Fruit fly (Drosophila melanogaster) whole organism, adult: ENCODE results near the gene mav.
A peak's percentile ranks its signal among the peaks of the same experiment; 100 is the strongest.

Experiments used
- CG11617 ChIP-seq: fragments of 200-800 bp; sonication (Bioruptor generic); optimal IDR thresholded peaks from 2 replicates; lab custom pipeline; 2017; ENCODE audit warnings: mild to moderate bottlenecking, missing biosample characterization, missing genetic modification reagents, missing genetic modification characterization
- CG12768 ChIP-seq: fragments of 200-800 bp; sonication (Bioruptor generic); optimal IDR thresholded peaks from 2 replicates; lab custom pipeline; 2017; ENCODE audit warnings: missing biosample characterization, missing genetic modification characterization, mild to moderate bottlenecking, moderate library complexity, missing genetic modification reagents
- CG14711 ChIP-seq: fragments of 200-800 bp; sonication (Bioruptor generic); optimal IDR thresholded peaks from 2 replicates; lab custom pipeline; 2018; ENCODE audit warnings: missing biosample characterization, mild to moderate bottlenecking, missing genetic modification characterization, moderate library complexity
- CG1620 ChIP-seq: fragments of 200-800 bp; sonication (Bioruptor generic); optimal IDR thresholded peaks from 2 replicates; lab custom pipeline; 2016; ENCODE audit warnings: missing biosample characterization, missing genetic modification characterization
- CG33017 ChIP-seq: fragments of 200-800 bp; sonication (Bioruptor generic); optimal IDR thresholded peaks from 2 replicates; lab custom pipeline; 2018; ENCODE audit warnings: missing biosample characterization, mild to moderate bottlenecking, missing genetic modification characterization, moderate library complexity
- CG5204 ChIP-seq: fragments of 200-800 bp; sonication (Bioruptor generic); optimal IDR thresholded peaks from 2 replicates; lab custom pipeline; 2016; ENCODE audit warnings: missing biosample characterization, missing genetic modification characterization
- CG7045 ChIP-seq: fragments of 200-800 bp; sonication (Bioruptor generic); optimal IDR thresholded peaks from 2 replicates; lab custom pipeline; 2017; ENCODE audit warnings: missing biosample characterization, mild to moderate bottlenecking, missing genetic modification characterization
- CG7101 ChIP-seq: fragments of 200-800 bp; sonication (Bioruptor generic); optimal IDR thresholded peaks from 2 replicates; lab custom pipeline; 2018; ENCODE audit warnings: missing biosample characterization, mild to moderate bottlenecking, missing genetic modification characterization, moderate library complexity
- Clk ChIP-seq: fragments of 200-800 bp; sonication (Bioruptor generic); optimal IDR thresholded peaks from 2 replicates; lab custom pipeline; 2017; ENCODE audit warnings: missing biosample characterization, missing genetic modification characterization
- Crg-1 ChIP-seq: fragments of 200-800 bp; sonication (Bioruptor generic); optimal IDR thresholded peaks from 2 replicates; lab custom pipeline; 2016; ENCODE audit warnings: missing biosample characterization, missing genetic modification characterization
- Hr96 ChIP-seq: fragments of 200-800 bp; sonication (Bioruptor generic); optimal IDR thresholded peaks from 2 replicates; lab custom pipeline; 2016; ENCODE audit warnings: missing biosample characterization, missing genetic modification characterization
- Mnt ChIP-seq: fragments of 200-800 bp; sonication (Bioruptor generic); optimal IDR thresholded peaks from 2 replicates; lab custom pipeline; 2016; ENCODE audit warnings: missing biosample characterization, mild to moderate bottlenecking, missing genetic modification characterization
- bab1 ChIP-seq: fragments of 200-800 bp; sonication (Bioruptor generic); optimal IDR thresholded peaks from 3 replicates; lab custom pipeline; 2019; ENCODE audit warnings: missing biosample characterization, mild to moderate bottlenecking, missing genetic modification characterization, moderate library complexity
- cic ChIP-seq: fragments of 200-800 bp; sonication (Bioruptor generic); optimal IDR thresholded peaks from 2 replicates; lab custom pipeline; 2017; ENCODE audit warnings: missing biosample characterization, mild to moderate bottlenecking, missing genetic modification characterization, moderate library complexity
- cnc ChIP-seq, 2 experiments: fragments of >200 bp; optimal IDR thresholded peaks; 2 replicates each; lab custom pipeline; 2017
- kay ChIP-seq: fragments of 200-800 bp; sonication (Bioruptor generic); peaks from one replicate; lab custom pipeline; 2016; ENCODE audit warnings: missing biosample characterization, missing genetic modification characterization, borderline replicate concordance
- ovo ChIP-seq: fragments of 200-800 bp; sonication (Bioruptor generic); optimal IDR thresholded peaks from 2 replicates; lab custom pipeline; 2016; ENCODE audit warnings: missing biosample characterization, missing genetic modification characterization
- pad ChIP-seq: fragments of 200-800 bp; sonication (Bioruptor generic); optimal IDR thresholded peaks from 3 replicates; lab custom pipeline; 2017; ENCODE audit warnings: missing biosample characterization, missing genetic modification characterization, mild to moderate bottlenecking, moderate library complexity, missing genetic modification reagents
- tj ChIP-seq: fragments of 200-800 bp; sonication (Bioruptor generic); optimal IDR thresholded peaks from 3 replicates; lab custom pipeline; 2017; ENCODE audit warnings: missing biosample characterization, mild to moderate bottlenecking, missing genetic modification characterization, moderate library complexity
- toe ChIP-seq: fragments of 200-800 bp; sonication (Bioruptor generic); optimal IDR thresholded peaks from 2 replicates; lab custom pipeline; 2016; ENCODE audit warnings: missing biosample characterization, missing genetic modification characterization

mav gene

DNA sequence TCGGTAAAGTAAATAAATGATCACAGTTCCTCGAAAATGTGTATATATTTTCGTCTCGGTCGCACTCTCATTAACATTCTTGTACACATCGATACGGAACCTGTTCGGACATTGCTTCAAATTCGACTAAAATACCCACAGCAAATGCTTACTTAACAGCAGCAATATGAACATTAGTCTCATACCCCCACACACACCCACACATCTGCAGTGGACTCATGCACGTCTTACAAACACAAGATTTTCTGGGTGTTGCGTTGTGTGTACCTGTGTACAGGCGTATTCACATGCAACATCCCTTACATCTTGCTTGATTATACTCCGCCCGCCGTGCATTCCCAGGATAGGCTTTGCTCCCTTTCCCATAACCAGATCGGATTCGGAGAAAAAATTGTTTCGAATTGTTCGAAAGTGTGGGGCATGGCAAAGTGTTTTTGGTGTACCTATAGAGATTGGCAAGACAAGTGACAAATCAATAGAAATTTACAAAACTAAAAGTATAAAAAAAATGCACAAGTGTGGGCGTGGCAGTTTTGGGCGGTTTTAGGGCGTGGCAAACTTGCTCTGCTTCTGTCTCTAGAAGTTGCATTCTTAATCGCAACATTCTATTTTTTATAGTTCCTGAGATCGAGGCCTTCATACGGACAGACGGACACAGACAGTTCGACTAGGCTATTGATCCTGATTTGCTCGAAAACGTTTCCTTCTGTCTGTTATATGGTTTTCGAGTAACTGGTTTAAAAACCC, at the start of gene mav:
Gene mav (minus strand): TSS at position 134 of the 747 bp plus-strand sequence.
- TF ChIP-seq ovo (GFP tag; lab: Kevin White, UChicago) (no peak), kay (GFP tag; lab: Kevin White, UChicago) (peak; percentile 74)

dm6 chr4:670905-671419, 45.1 kb upstream of the mav start, which contains the start of gene CG11360:
CG11360 (plus strand) TSS chr4:671142.
- no peak for TF ChIP-seq ovo (GFP tag; lab: Kevin White, UChicago)
- TF ChIP-seq CG7101: peak; percentile 33
- no peak for TF ChIP-seq Crg-1 (GFP tag; lab: Kevin White, UChicago)
- TF ChIP-seq CG1620 (GFP tag; lab: Kevin White, UChicago): no peak

DNA sequence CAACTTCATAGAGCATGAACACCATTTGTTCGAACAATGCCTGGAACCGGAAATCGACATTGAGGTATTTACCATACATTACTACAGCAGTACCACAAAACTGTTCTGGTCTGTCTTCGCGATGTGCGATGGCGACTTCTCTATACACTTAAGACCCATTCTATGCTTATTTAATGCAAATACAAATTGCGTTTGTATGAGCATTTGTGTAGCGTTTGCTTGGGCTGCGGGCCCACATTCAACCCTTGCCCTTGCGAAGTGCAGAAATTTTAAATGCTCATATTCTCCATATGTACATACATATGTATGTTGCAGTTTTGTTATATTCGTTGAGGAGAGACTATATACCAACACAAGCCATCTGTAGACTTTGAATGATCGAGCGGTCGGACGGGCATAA, 38.4 kb upstream of the mav start:
- no peak for TF ChIP-seq CG33017 (tag; lab: Kevin White, UChicago)
- no peak for TF ChIP-seq toe (GFP tag; lab: Kevin White, UChicago)
- peak; percentile 63 for TF ChIP-seq kay (GFP tag; lab: Kevin White, UChicago)

- TF ChIP-seq CG12768 (GFP tag; lab: Kevin White, UChicago): peak; percentile 16
- peak; percentile 44 for TF ChIP-seq CG5204 (GFP tag; lab: Kevin White, UChicago)
- TF ChIP-seq pad: no peak
- TF ChIP-seq CG1620 (GFP tag; lab: Kevin White, UChicago): peak; percentile 39
- TF ChIP-seq CG11617 (GFP tag; lab: Kevin White, UChicago): peak; percentile 16
These were observed 37.3 kb upstream of the mav start, which contains the start of the genes CG46466 and Slip1 for dm6 chr4:663055-663670. CG46466 (minus strand) TSS chr4:663124. Slip1 (plus strand) TSS chr4:663621.

DNA sequence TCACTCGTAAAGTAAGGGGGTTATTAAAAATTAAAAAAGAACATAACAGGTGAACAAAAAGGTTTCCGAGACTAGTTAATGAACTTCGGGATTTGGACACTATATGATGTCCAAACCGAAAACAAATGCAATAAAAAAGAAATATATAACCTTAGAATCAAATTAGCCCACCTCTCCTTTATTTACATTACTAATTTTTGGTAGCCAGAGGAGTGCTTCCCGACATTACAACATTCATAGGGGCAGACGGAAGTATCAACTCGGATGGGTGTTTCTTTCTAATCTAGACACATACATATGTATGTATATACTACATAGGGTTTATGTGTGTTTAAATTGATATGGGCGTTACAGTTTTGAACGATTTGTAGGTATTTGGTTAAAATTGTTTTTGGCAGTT, 36.3 kb upstream of the mav start:
- TF ChIP-seq bab1 (GFP tag; lab: Kevin White, UChicago): no peak
- peak; percentile 55 for TF ChIP-seq kay (GFP tag; lab: Kevin White, UChicago)

dm6 chr4:659884-660846, 34.3 kb upstream of the mav start, which contains the start of gene gw:
gw (minus strand) TSS chr4:660608.
- TF ChIP-seq kay (GFP tag; lab: Kevin White, UChicago): peak; percentile 94
- TF ChIP-seq CG7045 (GFP tag; lab: Kevin White, UChicago): peak; percentile 78
- TF ChIP-seq ovo (GFP tag; lab: Kevin White, UChicago): peak; percentile 84
- TF ChIP-seq Mnt (GFP tag; lab: Kevin White, UChicago): peak; percentile 90
- TF ChIP-seq cnc (optimal IDR thresholded peaks at IDR 0.05; lab: Kevin White, UChicago): peak in 1 of 2 experiments; percentile 57
- peak; percentile 86 for TF ChIP-seq CG7101
- peak; percentile 48 for TF ChIP-seq tj (GFP tag; lab: Kevin White, UChicago)
- TF ChIP-seq toe (GFP tag; lab: Kevin White, UChicago): peak; percentile 87
- TF ChIP-seq CG33017 (tag; lab: Kevin White, UChicago): peak; percentile 45
- TF ChIP-seq Hr96 (GFP tag; lab: Kevin White, UChicago): no peak
- peak; percentile 75 for TF ChIP-seq CG12768 (GFP tag; lab: Kevin White, UChicago)
- peak; percentile 88 for TF ChIP-seq Crg-1 (GFP tag; lab: Kevin White, UChicago)
- peak; percentile 84 for TF ChIP-seq CG5204 (GFP tag; lab: Kevin White, UChicago)
- peak; percentile 82 for TF ChIP-seq CG1620 (GFP tag; lab: Kevin White, UChicago)
- peak; percentile 86 for TF ChIP-seq CG11617 (GFP tag; lab: Kevin White, UChicago)
- peak; percentile 65 for TF ChIP-seq pad
- TF ChIP-seq bab1 (GFP tag; lab: Kevin White, UChicago): peak; percentile 73
- peak; percentile 71 for TF ChIP-seq Clk (GFP tag; lab: Kevin White, UChicago)
- peak; percentile 67 for TF ChIP-seq cic (GFP tag; lab: Kevin White, UChicago)
- TF ChIP-seq CG14711 (tag; lab: Kevin White, UChicago): peak; percentile 89
